Fruit fly (Drosophila melanogaster) whole organism, pupa: ENCODE data around the gene SIFaR.
A peak's percentile ranks its signal among the peaks of the same experiment; 100 is the strongest.

Source experiments
- CG10348 ChIP-seq: fragments of 200-800 bp; sonication (Bioruptor generic); IDR thresholded peaks from 2 replicates; pipeline ENCODE4 v1.3.6; 2022; ENCODE audit warnings: missing biosample characterization, missing genetic modification characterization
- CG12605 ChIP-seq: fragments of 200-800 bp; sonication (Bioruptor generic); IDR thresholded peaks from 2 replicates; pipeline ENCODE4 v1.3.6; 2022; ENCODE audit warnings: missing biosample characterization, missing genetic modification characterization
- CG13204 ChIP-seq: fragments of 200-800 bp; sonication (Bioruptor generic); optimal IDR thresholded peaks from 2 replicates; lab custom pipeline; 2018; ENCODE audit warnings: missing biosample characterization, mild to moderate bottlenecking, missing genetic modification characterization, moderate library complexity
- CG14655 ChIP-seq: fragments of 200-800 bp; sonication (Bioruptor generic); optimal IDR thresholded peaks from 3 replicates; lab custom pipeline; 2017; ENCODE audit warnings: mild to moderate bottlenecking, missing biosample characterization, missing genetic modification reagents, missing genetic modification characterization
- CG15710 ChIP-seq: fragments of 200-800 bp; sonication (Bioruptor generic); optimal IDR thresholded peaks from 2 replicates; lab custom pipeline; 2018; ENCODE audit warnings: missing biosample characterization, mild to moderate bottlenecking, missing genetic modification characterization, moderate library complexity
- CG17806 ChIP-seq: fragments of 200-800 bp; sonication (Bioruptor generic); optimal IDR thresholded peaks from 2 replicates; lab custom pipeline; 2018; ENCODE audit warnings: missing biosample characterization, mild to moderate bottlenecking, missing genetic modification characterization, moderate library complexity
- CG32121 ChIP-seq: fragments of 200-800 bp; sonication (Bioruptor generic); IDR thresholded peaks from 2 replicates; pipeline ENCODE4 v1.3.6; 2022; ENCODE audit warnings: missing biosample characterization, missing genetic modification characterization
- CG34367 ChIP-seq: fragments of 200-800 bp; sonication (Bioruptor generic); optimal IDR thresholded peaks from 2 replicates; lab custom pipeline; 2018; ENCODE audit warnings: missing biosample characterization, mild to moderate bottlenecking, missing genetic modification characterization
- CG4496 ChIP-seq: fragments of 200-800 bp; sonication (Bioruptor generic); IDR thresholded peaks from 3 replicates; pipeline ENCODE4 v1.3.6; 2022; ENCODE audit warnings: missing biosample characterization, missing genetic modification characterization
- CG8159 ChIP-seq: fragments of 200-800 bp; sonication (Bioruptor generic); optimal IDR thresholded peaks from 3 replicates; lab custom pipeline; 2018; ENCODE audit warnings: missing biosample characterization, mild to moderate bottlenecking, missing genetic modification characterization, moderate library complexity
- CG8301 ChIP-seq: fragments of 200-800 bp; sonication (Bioruptor generic); optimal IDR thresholded peaks from 2 replicates; lab custom pipeline; 2018; ENCODE audit warnings: missing biosample characterization, mild to moderate bottlenecking, missing genetic modification characterization
- CG9948 ChIP-seq: fragments of 200-800 bp; sonication (Bioruptor generic); optimal IDR thresholded peaks from 2 replicates; lab custom pipeline; 2018; ENCODE audit warnings: missing biosample characterization, mild to moderate bottlenecking, missing genetic modification characterization, moderate library complexity
- D1 ChIP-seq: fragments of 200-800 bp; sonication (Bioruptor generic); optimal IDR thresholded peaks from 2 replicates; lab custom pipeline; 2018; ENCODE audit warnings: missing biosample characterization, mild to moderate bottlenecking, missing genetic modification characterization, moderate library complexity
- EcR ChIP-seq: fragments of 200-800 bp; sonication (Bioruptor generic); optimal IDR thresholded peaks from 3 replicates; lab custom pipeline; 2019; ENCODE audit warnings: missing biosample characterization, missing genetic modification characterization, mild to moderate bottlenecking, moderate library complexity, missing genetic modification reagents
- Ets98B ChIP-seq: fragments of 200-800 bp; sonication (Bioruptor generic); IDR thresholded peaks from 2 replicates; pipeline ENCODE4 v1.3.6; 2022; ENCODE audit warnings: missing biosample characterization, missing genetic modification characterization
- Pif1A ChIP-seq: fragments of 200-800 bp; sonication (Bioruptor generic); optimal IDR thresholded peaks from 3 replicates; lab custom pipeline; 2016; ENCODE audit warnings: missing biosample characterization, missing genetic modification characterization
- Pif1B ChIP-seq: fragments of 200-800 bp; sonication (Bioruptor generic); optimal IDR thresholded peaks from 3 replicates; lab custom pipeline; 2016; ENCODE audit warnings: missing biosample characterization, missing genetic modification characterization
- Snoo ChIP-seq: fragments of 200-800 bp; sonication (Bioruptor generic); optimal IDR thresholded peaks from 3 replicates; lab custom pipeline; 2017; ENCODE audit warnings: missing biosample characterization, mild to moderate bottlenecking, missing genetic modification characterization, inconsistent platforms
- fd96Ca ChIP-seq: fragments of 200-800 bp; sonication (Bioruptor generic); IDR thresholded peaks from 3 replicates; pipeline ENCODE4 v1.3.6; 2022; ENCODE audit warnings: missing biosample characterization, missing genetic modification characterization
- gl ChIP-seq: fragments of 200-800 bp; sonication (Bioruptor generic); optimal IDR thresholded peaks from 2 replicates; lab custom pipeline; 2018; ENCODE audit warnings: missing biosample characterization, mild to moderate bottlenecking, missing genetic modification characterization
- rn ChIP-seq: fragments of 200-800 bp; sonication (Bioruptor generic); IDR thresholded peaks from 2 replicates; pipeline ENCODE4 v1.3.6; 2022; ENCODE audit warnings: missing biosample characterization, missing genetic modification characterization

Gene SIFaR

dm6 chr3R:21296728-21297386 lies 3.1 kb upstream of the SIFaR start:
- TF ChIP-seq CG14655 (GFP tag; lab: Kevin White, UChicago): no peak
- TF ChIP-seq gl (tag; lab: Kevin White, UChicago): no peak
- TF ChIP-seq CG8301 (tag; lab: Kevin White, UChicago): no peak
- no peak for TF ChIP-seq fd96Ca
- TF ChIP-seq CG4496 (GFP tag; lab: Robert Waterston, UW): no peak
- no peak for TF ChIP-seq D1 (tag; lab: Kevin White, UChicago)
- no peak for TF ChIP-seq Ets98B (GFP tag; lab: Robert Waterston, UW)
- no peak for TF ChIP-seq CG17806 (tag; lab: Kevin White, UChicago)
- no peak for TF ChIP-seq CG13204 (GFP tag; lab: Kevin White, UChicago)
- TF ChIP-seq CG15710 (tag; lab: Kevin White, UChicago): no peak
- no peak for TF ChIP-seq CG12605
- no peak for TF ChIP-seq Pif1A (GFP tag; lab: Kevin White, UChicago)
- no peak for TF ChIP-seq rn (GFP tag; lab: Robert Waterston, UW)
- no peak for TF ChIP-seq EcR (GFP tag; lab: Kevin White, UChicago)
- TF ChIP-seq CG32121 (GFP tag; lab: Robert Waterston, UW): no peak
- no peak for TF ChIP-seq Pif1B (GFP tag; lab: Kevin White, UChicago)
- no peak for TF ChIP-seq CG8159 (tag; lab: Kevin White, UChicago)
- TF ChIP-seq CG9948 (tag; lab: Kevin White, UChicago): no peak
- no peak for TF ChIP-seq Snoo (tag; lab: Kevin White, UChicago)
- TF ChIP-seq CG10348: no peak

- peak; percentile 95 for TF ChIP-seq CG8159 (tag; lab: Kevin White, UChicago)
- peak; percentile 93 for TF ChIP-seq CG9948 (tag; lab: Kevin White, UChicago)
- peak; percentile 88 for TF ChIP-seq Snoo (tag; lab: Kevin White, UChicago)
- TF ChIP-seq CG34367: peak; percentile 93
- TF ChIP-seq Pif1A (GFP tag; lab: Kevin White, UChicago): peak; percentile 90
- TF ChIP-seq rn (GFP tag; lab: Robert Waterston, UW): no peak
- TF ChIP-seq CG13204 (GFP tag; lab: Kevin White, UChicago): peak; percentile 86
- TF ChIP-seq gl (tag; lab: Kevin White, UChicago): peak; percentile 83
- peak; percentile 92 for TF ChIP-seq CG8301 (tag; lab: Kevin White, UChicago)
- TF ChIP-seq CG15710 (tag; lab: Kevin White, UChicago): peak; percentile 92
- TF ChIP-seq CG4496 (GFP tag; lab: Robert Waterston, UW): no peak
- TF ChIP-seq CG12605: no peak
- peak; percentile 95 for TF ChIP-seq CG14655 (GFP tag; lab: Kevin White, UChicago)
- no peak for TF ChIP-seq fd96Ca
- no peak for TF ChIP-seq Ets98B (GFP tag; lab: Robert Waterston, UW)
- peak; percentile 91 for TF ChIP-seq CG17806 (tag; lab: Kevin White, UChicago)
- no peak for TF ChIP-seq CG32121 (GFP tag; lab: Robert Waterston, UW)
- TF ChIP-seq EcR (GFP tag; lab: Kevin White, UChicago): peak; percentile 36
- TF ChIP-seq CG10348: no peak
- TF ChIP-seq D1 (tag; lab: Kevin White, UChicago): peak; percentile 78
- TF ChIP-seq Pif1B (GFP tag; lab: Kevin White, UChicago): peak; percentile 93
These were observed 2.4 kb upstream of the SIFaR start for dm6 chr3R:21296038-21296727.

- TF ChIP-seq CG34367 (no peak), CG4496 (GFP tag; lab: Robert Waterston, UW) (no peak), Snoo (tag; lab: Kevin White, UChicago) (no peak), EcR (GFP tag; lab: Kevin White, UChicago) (no peak), Ets98B (GFP tag; lab: Robert Waterston, UW) (no peak)
These were observed 1.9 kb upstream of the SIFaR start for dm6 chr3R:21295695-21296037.

- TF ChIP-seq CG10348 (no peak), EcR (GFP tag; lab: Kevin White, UChicago) (peak; percentile 82), Ets98B (GFP tag; lab: Robert Waterston, UW) (0 out of 2 replicates have a peak, but pooled peaks have one; percentile 20), Pif1A (GFP tag; lab: Kevin White, UChicago) (peak; percentile 1), CG14655 (GFP tag; lab: Kevin White, UChicago) (no peak)
These were observed 1.2 kb upstream of the SIFaR start for dm6 chr3R:21295004-21295403.

dm6 chr3R:21289071-21289613 lies 4.7 kb downstream of the SIFaR start:
- peak; percentile 85 for TF ChIP-seq EcR (GFP tag; lab: Kevin White, UChicago)
- TF ChIP-seq CG32121 (GFP tag; lab: Robert Waterston, UW): no peak

- TF ChIP-seq D1 (tag; lab: Kevin White, UChicago) (no peak), Pif1A (GFP tag; lab: Kevin White, UChicago) (no peak), Snoo (tag; lab: Kevin White, UChicago) (no peak), CG10348 (no peak), CG4496 (GFP tag; lab: Robert Waterston, UW) (no peak), CG15710 (tag; lab: Kevin White, UChicago) (no peak), CG9948 (tag; lab: Kevin White, UChicago) (no peak), Ets98B (GFP tag; lab: Robert Waterston, UW) (no peak), gl (tag; lab: Kevin White, UChicago) (no peak), CG17806 (tag; lab: Kevin White, UChicago) (no peak), CG12605 (no peak), CG13204 (GFP tag; lab: Kevin White, UChicago) (no peak), CG32121 (GFP tag; lab: Robert Waterston, UW) (no peak), CG8301 (tag; lab: Kevin White, UChicago) (no peak), Pif1B (GFP tag; lab: Kevin White, UChicago) (no peak), rn (GFP tag; lab: Robert Waterston, UW) (no peak)
These were observed 5.3 kb downstream of the SIFaR start for dm6 chr3R:21288462-21288861.
